Worm (Caenorhabditis elegans): ENCODE results near the gene ttc-7.

ttc-7 gene

ce11 chrIII:1923419-1924318, 63.4 kb downstream of the ttc-7 start (continued):
- TF ChIP-seq xnd-1 (tag; optimal IDR thresholded peaks at IDR 0.05): no peak
- no peak for TF ChIP-seq egl-18 (GFP tag; IDR thresholded peaks at IDR 0.05)
- no peak for TF ChIP-seq hsf-1 (GFP tag; IDR thresholded peaks at IDR 0.05)
- TF ChIP-seq hlh-26 (GFP tag; conservative IDR thresholded peaks at IDR 0.05): no peak
- no peak for TF ChIP-seq nfya-1 (tag; optimal IDR thresholded peaks at IDR 0.05; ENCODE audit: borderline replicate concordance, insufficient read depth)
- TF ChIP-seq bed-2 (GFP tag; IDR thresholded peaks at IDR 0.05): no peak
- TF ChIP-seq B0336.3 (GFP tag; IDR thresholded peaks at IDR 0.05): peak; percentile 72
- TF ChIP-seq lin-35 (GFP tag; optimal IDR thresholded peaks at IDR 0.05): peak in 1 of 3 experiments; percentile 52
- peak; percentile 27 for TF ChIP-seq F52B5.7 (tag; optimal IDR thresholded peaks at IDR 0.05)
- TF ChIP-seq F49E8.2 (tag; optimal IDR thresholded peaks at IDR 0.05; ENCODE audit: insufficient read depth): no peak
- no peak for TF ChIP-seq ztf-22 (GFP tag; optimal IDR thresholded peaks at IDR 0.05)
- TF ChIP-seq athp-1 (tag; optimal IDR thresholded peaks at IDR 0.05): peak; percentile 16
- TF ChIP-seq snpc-1.3 (tag; optimal IDR thresholded peaks at IDR 0.05; ENCODE audit: insufficient read depth): no peak
- TF ChIP-seq F55B11.4 (tag; optimal IDR thresholded peaks at IDR 0.05; ENCODE audit: borderline replicate concordance, insufficient read depth): no peak
- TF ChIP-seq dpff-1 (tag; optimal IDR thresholded peaks at IDR 0.05): no peak
- TF ChIP-seq let-526 (GFP tag; IDR thresholded peaks at IDR 0.05): no peak
- TF ChIP-seq sptf-2 (GFP tag; optimal IDR thresholded peaks at IDR 0.05): no peak
- peak; percentile 93 for TF ChIP-seq ceh-27 (GFP tag; optimal IDR thresholded peaks at IDR 0.05)
- TF ChIP-seq pbrm-1 (GFP tag; IDR thresholded peaks at IDR 0.05): 0 out of 2 replicates have a peak, but pooled peaks have one; percentile 33
- no peak for TF ChIP-seq bed-1 (GFP tag; IDR thresholded peaks at IDR 0.05)
- TF ChIP-seq Y79H2A.3 (GFP tag; conservative IDR thresholded peaks at IDR 0.05): no peak
- no peak for TF ChIP-seq sdz-38 (tag; optimal IDR thresholded peaks at IDR 0.05)
- no peak for TF ChIP-seq ztf-18 (tag; optimal IDR thresholded peaks at IDR 0.05)
- peak; percentile 85 for TF ChIP-seq atf-7 (tag; optimal IDR thresholded peaks at IDR 0.05)
- TF ChIP-seq tbp1 (GFP tag; optimal IDR thresholded peaks at IDR 0.05): peak; percentile 52
- 0 out of 2 replicates have a peak, but pooled peaks have one; percentile 48 for TF ChIP-seq attf-3 (GFP tag; conservative IDR thresholded peaks at IDR 0.05)
- no peak for TF ChIP-seq D2030.7 (GFP tag; IDR thresholded peaks at IDR 0.05)
- no peak for TF ChIP-seq sea-2 (GFP tag; IDR thresholded peaks at IDR 0.05)
- no peak for TF ChIP-seq B0261.1 (tag; optimal IDR thresholded peaks at IDR 0.05)
- peak; percentile 56 for TF ChIP-seq gei-17 (GFP tag; optimal IDR thresholded peaks at IDR 0.05)
- no peak for TF ChIP-seq let-607 (tag; optimal IDR thresholded peaks at IDR 0.05)
- TF ChIP-seq lsl-1 (GFP tag; optimal IDR thresholded peaks at IDR 0.05): no peak
- no peak for TF ChIP-seq madf-3 (GFP tag; IDR thresholded peaks at IDR 0.05)
- TF ChIP-seq die-1 (tag; optimal IDR thresholded peaks at IDR 0.05): peak; percentile 49
- TF ChIP-seq F57A8.1 (GFP tag; optimal IDR thresholded peaks at IDR 0.05): no peak
- TF ChIP-seq F22D6.2 (tag; optimal IDR thresholded peaks at IDR 0.05): peak; percentile 47
- no peak for TF ChIP-seq unc-130 (GFP tag; optimal IDR thresholded peaks at IDR 0.05)
- peak; percentile 99 for TF ChIP-seq zfh-2 (GFP tag; conservative IDR thresholded peaks at IDR 0.05)
- TF ChIP-seq egl-44 (GFP tag; IDR thresholded peaks at IDR 0.05): 0 out of 2 replicates have a peak, but pooled peaks have one; percentile 8
- no peak for TF ChIP-seq akir-1 (GFP tag; optimal IDR thresholded peaks at IDR 0.05)
- 0 out of 2 replicates have a peak, but pooled peaks have one; percentile 43 for TF ChIP-seq ztf-6 (GFP tag; IDR thresholded peaks at IDR 0.05)
- TF ChIP-seq snpc-4 (GFP tag; optimal IDR thresholded peaks at IDR 0.05): no peak
- peak in 2 of 4 experiments; percentile 32 to 38 for TF ChIP-seq snpc-4 (tag; optimal IDR thresholded peaks at IDR 0.05)
- peak; percentile 47; the same call in 1 of the 2 replicates for TF ChIP-seq madf-6 (GFP tag; IDR thresholded peaks at IDR 0.05)
- peak; percentile 92 for TF ChIP-seq K12H6.12 (tag; optimal IDR thresholded peaks at IDR 0.05)
- peak; percentile 52 for TF ChIP-seq B0035.1 (tag; optimal IDR thresholded peaks at IDR 0.05)
